Fruit fly (Drosophila melanogaster): Measurements from ENCODE around the gene CG8837.

The CG8837 gene

dm6 chr2L:3345763-3346482 is 25.9 kb downstream of the CG8837 start (continued):
- TF ChIP-seq achi (GFP tag; optimal IDR thresholded peaks at IDR 0.05) (peak; percentile 78), vri (GFP tag; optimal IDR thresholded peaks at IDR 0.05) (peak; percentile 89), CG8632 (GFP tag; optimal IDR thresholded peaks at IDR 0.05) (peak; percentile 69), CG16779 (tag; optimal IDR thresholded peaks at IDR 0.05) (peak; percentile 55), Hr38 (GFP tag; optimal IDR thresholded peaks at IDR 0.05) (no peak), cyc (GFP tag; optimal IDR thresholded peaks at IDR 0.05) (peak; percentile 91), OdsH (GFP tag; optimal IDR thresholded peaks at IDR 0.05) (peak; percentile 83), Blimp-1 (GFP tag; optimal IDR thresholded peaks at IDR 0.05) (peak; percentile 98), esn (GFP tag; optimal IDR thresholded peaks at IDR 0.05) (peak; percentile 93), CG10631 (GFP tag; optimal IDR thresholded peaks at IDR 0.05) (peak; percentile 88), Sox102F (GFP tag; optimal IDR thresholded peaks at IDR 0.05) (peak; percentile 91), CG32006 (GFP tag; optimal IDR thresholded peaks at IDR 0.05) (peak; percentile 84), CG11294 (GFP tag; IDR thresholded peaks at IDR 0.05) (peak; percentile 41; the same call in 1 of the 2 replicates), Eip78C (GFP tag) (peak; percentile 97), CG6163 (GFP tag; IDR thresholded peaks at IDR 0.05) (peak; percentile 90), CG31627 (GFP tag; optimal IDR thresholded peaks at IDR 0.05) (peak; percentile 91), Hr4 (GFP tag; optimal IDR thresholded peaks at IDR 0.05) (peak; percentile 72), CG6276 (GFP tag; optimal IDR thresholded peaks at IDR 0.05) (peak; percentile 50), CG6792 (GFP tag; optimal IDR thresholded peaks at IDR 0.05) (peak; percentile 78), dsx (GFP tag; optimal IDR thresholded peaks at IDR 0.05; ENCODE audit: poor library complexity, severe bottlenecking) (peak; percentile 71), svp (GFP tag) (peak; percentile 96), Eip75B (GFP tag; optimal IDR thresholded peaks at IDR 0.05) (peak; percentile 89), CG6854 (GFP tag; optimal IDR thresholded peaks at IDR 0.05) (peak; percentile 32), acj6 (GFP tag; optimal IDR thresholded peaks at IDR 0.05) (peak; percentile 84), pdm3 (GFP tag; optimal IDR thresholded peaks at IDR 0.05) (peak; percentile 84), CG34406 (GFP tag; optimal IDR thresholded peaks at IDR 0.05) (peak; percentile 73)

- peak; percentile 74 for TF ChIP-seq svp (GFP tag)
- no peak for TF ChIP-seq CG34406 (GFP tag; optimal IDR thresholded peaks at IDR 0.05)
These were observed 26.4 kb downstream of the CG8837 start for dm6 chr2L:3346483-3346839.

- peak; percentile 97 for TF ChIP-seq pdm3 (GFP tag; optimal IDR thresholded peaks at IDR 0.05)
- TF ChIP-seq Blimp-1 (GFP tag; optimal IDR thresholded peaks at IDR 0.05), result peak; percentile 69
- peak; percentile 92 for TF ChIP-seq Ets21C (GFP tag; optimal IDR thresholded peaks at IDR 0.05)
- TF ChIP-seq CG16779 (tag; optimal IDR thresholded peaks at IDR 0.05), result peak; percentile 72
- TF ChIP-seq lz (GFP tag; optimal IDR thresholded peaks at IDR 0.05), result peak; percentile 91
- TF ChIP-seq CG11902 (GFP tag; optimal IDR thresholded peaks at IDR 0.05), result peak; percentile 91
- peak; percentile 93 for TF ChIP-seq CG34406 (GFP tag; optimal IDR thresholded peaks at IDR 0.05)
- peak; percentile 93 for TF ChIP-seq CG3919 (GFP tag; optimal IDR thresholded peaks at IDR 0.05)
- TF ChIP-seq OdsH (GFP tag; optimal IDR thresholded peaks at IDR 0.05), result peak; percentile 96
- TF ChIP-seq CG10631 (GFP tag; optimal IDR thresholded peaks at IDR 0.05), result peak; percentile 94
- TF ChIP-seq CG11294 (GFP tag; IDR thresholded peaks at IDR 0.05), result peak; percentile 96
- peak; percentile 92 for TF ChIP-seq CG32006 (GFP tag; optimal IDR thresholded peaks at IDR 0.05)
- TF ChIP-seq fd59A (GFP tag; optimal IDR thresholded peaks at IDR 0.05), result peak; percentile 89
- peak; percentile 88 for TF ChIP-seq CG6808 (GFP tag; optimal IDR thresholded peaks at IDR 0.05)
- TF ChIP-seq acj6 (GFP tag; optimal IDR thresholded peaks at IDR 0.05), result peak; percentile 92
- peak; percentile 91 for TF ChIP-seq spab (GFP tag; optimal IDR thresholded peaks at IDR 0.05)
- peak; percentile 76 for TF ChIP-seq fd85E (GFP tag; optimal IDR thresholded peaks at IDR 0.05)
- TF ChIP-seq Met (GFP tag; optimal IDR thresholded peaks at IDR 0.05), result peak; percentile 83
- peak; percentile 89 for TF ChIP-seq dsx (GFP tag; optimal IDR thresholded peaks at IDR 0.05; ENCODE audit: poor library complexity, severe bottlenecking)
- TF ChIP-seq ss (GFP tag; optimal IDR thresholded peaks at IDR 0.05), result peak; percentile 83 to 91
- peak; percentile 92 for TF ChIP-seq Eip75B (GFP tag; optimal IDR thresholded peaks at IDR 0.05)
- peak; percentile 95 for TF ChIP-seq CG6792 (GFP tag; optimal IDR thresholded peaks at IDR 0.05)
- peak; percentile 91 for TF ChIP-seq Hr39 (GFP tag; optimal IDR thresholded peaks at IDR 0.05)
- TF ChIP-seq svp (GFP tag), result peak; percentile 97
- TF ChIP-seq Gug (GFP tag; IDR thresholded peaks at IDR 0.05), result peak; percentile 97
- TF ChIP-seq CG8319 (GFP tag; optimal IDR thresholded peaks at IDR 0.05), result peak; percentile 93
- peak; percentile 92 for TF ChIP-seq CG8632 (GFP tag; optimal IDR thresholded peaks at IDR 0.05)
- TF ChIP-seq CG6276 (GFP tag; optimal IDR thresholded peaks at IDR 0.05), result peak; percentile 86
- TF ChIP-seq esn (GFP tag; optimal IDR thresholded peaks at IDR 0.05), result peak; percentile 95
- TF ChIP-seq Hr38 (GFP tag; optimal IDR thresholded peaks at IDR 0.05), result peak; percentile 46
- peak; percentile 99 for TF ChIP-seq eg (GFP tag; IDR thresholded peaks at IDR 0.05)
- peak; percentile 91 for TF ChIP-seq CG3032 (tag; optimal IDR thresholded peaks at IDR 0.05)
- TF ChIP-seq Sox14 (GFP tag; optimal IDR thresholded peaks at IDR 0.05), result peak; percentile 96
- TF ChIP-seq cyc (GFP tag; optimal IDR thresholded peaks at IDR 0.05), result peak; percentile 80
- peak; percentile 96 for TF ChIP-seq CG8119 (GFP tag; IDR thresholded peaks at IDR 0.05)
These were observed 28.2 kb downstream of the CG8837 start for dm6 chr2L:3348146-3348747.

Measured in whole organism, prepupa.